Fruit fly (Drosophila melanogaster): ENCODE data around the gene nonC.
A peak's percentile ranks its signal among the peaks of the same experiment; 100 is the strongest.

- TF ChIP-seq Mio (GFP tag; optimal IDR thresholded peaks at IDR 0.05) (no peak), h (GFP tag; optimal IDR thresholded peaks at IDR 0.05) (peak; percentile 66), GATAd (GFP tag; optimal IDR thresholded peaks at IDR 0.05) (no peak), usp (GFP tag; optimal IDR thresholded peaks at IDR 0.05) (no peak), br (GFP tag; optimal IDR thresholded peaks at IDR 0.05) (peak; percentile 29), Dif (GFP tag; optimal IDR thresholded peaks at IDR 0.05; ENCODE audit: partially characterized antibody) (no peak)
Measured at dm6 chrX:6793390-6793789, 30.9 kb upstream of the nonC start.
